Worm (Caenorhabditis elegans) whole organism, early embryonic: ENCODE data around the gene W02H5.2.

Experiments
- ama-1 ChIP-seq: fragments of 150-350 bp; optimal IDR thresholded peaks from 2 replicates; lab custom pipeline; 2014
- flt-1 ChIP-seq: fragments of 200-800 bp; sonication (Bioruptor generic); IDR thresholded peaks from 2 replicates; pipeline ENCODE4 v1.3.6; 2022; ENCODE audit warnings: missing genetic modification characterization, missing compliant biosample characterization

- TF ChIP-seq flt-1 (GFP tag; lab: Robert Waterston, UW) (no peak), ama-1 (lab: Kevin White, UChicago) (no peak)
Measured at ce11 chrV:2660457-2660856, 21.3 kb downstream of the W02H5.2 start.
